Worm (Caenorhabditis elegans): ENCODE measurements around the gene T23F2.4.
A peak's percentile ranks its signal among the peaks of the same experiment; 100 is the strongest.

Gene T23F2.4

ce11 chrX:5479876-5480580, 34.9 kb downstream of the T23F2.4 start (continued):
- TF ChIP-seq nhr-237 (tag; optimal IDR thresholded peaks at IDR 0.05) (no peak), nhr-77 (tag; optimal IDR thresholded peaks at IDR 0.05) (no peak), lin-39 (tag; optimal IDR thresholded peaks at IDR 0.05) (no peak), swsn-7 (tag; optimal IDR thresholded peaks at IDR 0.05) (no peak), dsc-1 (tag; optimal IDR thresholded peaks at IDR 0.05) (no peak), ztf-11 (tag; optimal IDR thresholded peaks at IDR 0.05) (no peak), fkh-4 (tag; optimal IDR thresholded peaks at IDR 0.05; ENCODE audit: borderline replicate concordance) (no peak), snpc-4 (tag; optimal IDR thresholded peaks at IDR 0.05) (no peak), C16A3.4 (tag; optimal IDR thresholded peaks at IDR 0.05) (peak; percentile 40), pag-3 (tag; optimal IDR thresholded peaks at IDR 0.05; ENCODE audit: borderline replicate concordance, insufficient read depth) (no peak), aha-1 (tag; optimal IDR thresholded peaks at IDR 0.05) (no peak), elt-3 (tag; optimal IDR thresholded peaks at IDR 0.05) (peak in 2 of 6 experiments; percentile 12 to 36)

ce11 chrX:5479300-5479811, 35.5 kb downstream of the T23F2.4 start, which contains the start of gene dlg-1:
dlg-1 (plus strand) TSS chrX:5479700.
- TF ChIP-seq ceh-90 (tag; optimal IDR thresholded peaks at IDR 0.05) (no peak), mdl-1 (tag; optimal IDR thresholded peaks at IDR 0.05) (peak in 1 of 2 experiments; percentile 8), efl-1 (optimal IDR thresholded peaks at IDR 0.05) (no peak), efl-1 (GFP tag; optimal IDR thresholded peaks at IDR 0.05 in 1 of 2) (peak in 1 of 2 experiments; percentile 7)

ce11 chrX:5478875-5479274, 36.0 kb downstream of the T23F2.4 start:
- TF ChIP-seq mef-2 (tag; optimal IDR thresholded peaks at IDR 0.05) (no peak), aly-2 (tag; optimal IDR thresholded peaks at IDR 0.05) (no peak), nhr-76 (tag; optimal IDR thresholded peaks at IDR 0.05) (no peak), egl-27 (tag; optimal IDR thresholded peaks at IDR 0.05) (no peak), lin-14 (GFP tag; optimal IDR thresholded peaks at IDR 0.05) (peak; percentile 6), xbp-1 (tag; optimal IDR thresholded peaks at IDR 0.05) (no peak), nhr-20 (tag; optimal IDR thresholded peaks at IDR 0.05) (peak; percentile 0), sptf-1 (tag; optimal IDR thresholded peaks at IDR 0.05) (no peak), efl-1 (optimal IDR thresholded peaks at IDR 0.05) (no peak), efl-1 (GFP tag; optimal IDR thresholded peaks at IDR 0.05 in 1 of 2) (peak in 1 of 2 experiments; percentile 77), sox-4 (tag; optimal IDR thresholded peaks at IDR 0.05) (no peak), fkh-8 (tag; optimal IDR thresholded peaks at IDR 0.05) (no peak), ceh-82 (tag; optimal IDR thresholded peaks at IDR 0.05) (no peak), nhr-85 (tag) (peak; percentile 72), lin-15B (tag; optimal IDR thresholded peaks at IDR 0.05) (no peak), blmp-1 (tag; optimal IDR thresholded peaks at IDR 0.05) (peak; percentile 1), lsy-2 (tag; optimal IDR thresholded peaks at IDR 0.05) (peak in 1 of 2 experiments; percentile 6), unc-62 (GFP tag; optimal IDR thresholded peaks at IDR 0.05) (no peak)

ce11 chrX:5477597-5477996, 37.3 kb downstream of the T23F2.4 start:
- TF ChIP-seq sox-4 (tag; optimal IDR thresholded peaks at IDR 0.05) (no peak), elt-2 (tag; optimal IDR thresholded peaks at IDR 0.05) (no peak), rnt-1 (tag; optimal IDR thresholded peaks at IDR 0.05) (no peak), mef-2 (tag; optimal IDR thresholded peaks at IDR 0.05) (no peak), unc-62 (GFP tag; optimal IDR thresholded peaks at IDR 0.05) (no peak)

- no peak for TF ChIP-seq hpl-2 (GFP tag; optimal IDR thresholded peaks at IDR 0.05)
- TF ChIP-seq mdl-1 (tag; optimal IDR thresholded peaks at IDR 0.05) = peak in 1 of 2 experiments; percentile 5
- peak; percentile 47 for TF ChIP-seq elt-2 (tag; optimal IDR thresholded peaks at IDR 0.05)
Measured at ce11 chrX:5476357-5476756, 38.5 kb downstream of the T23F2.4 start.

All from whole organism, L1 larva.